Fruit fly (Drosophila melanogaster) whole organism, adult: ENCODE results near the gene CG14312.

Source experiments
- CG11617 ChIP-seq: fragments of 200-800 bp; sonication (Bioruptor generic); optimal IDR thresholded peaks from 2 replicates; lab custom pipeline; 2017; ENCODE audit warnings: mild to moderate bottlenecking, missing biosample characterization, missing genetic modification reagents, missing genetic modification characterization
- CG14711 ChIP-seq: fragments of 200-800 bp; sonication (Bioruptor generic); optimal IDR thresholded peaks from 2 replicates; lab custom pipeline; 2018; ENCODE audit warnings: missing biosample characterization, mild to moderate bottlenecking, missing genetic modification characterization, moderate library complexity
- CG5204 ChIP-seq: fragments of 200-800 bp; sonication (Bioruptor generic); optimal IDR thresholded peaks from 2 replicates; lab custom pipeline; 2016; ENCODE audit warnings: missing biosample characterization, missing genetic modification characterization
- CG7101 ChIP-seq: fragments of 200-800 bp; sonication (Bioruptor generic); optimal IDR thresholded peaks from 2 replicates; lab custom pipeline; 2018; ENCODE audit warnings: missing biosample characterization, mild to moderate bottlenecking, missing genetic modification characterization, moderate library complexity
- Hr96 ChIP-seq: fragments of 200-800 bp; sonication (Bioruptor generic); optimal IDR thresholded peaks from 2 replicates; lab custom pipeline; 2016; ENCODE audit warnings: missing biosample characterization, missing genetic modification characterization
- Mnt ChIP-seq: fragments of 200-800 bp; sonication (Bioruptor generic); optimal IDR thresholded peaks from 2 replicates; lab custom pipeline; 2016; ENCODE audit warnings: missing biosample characterization, mild to moderate bottlenecking, missing genetic modification characterization
- cic ChIP-seq: fragments of 200-800 bp; sonication (Bioruptor generic); optimal IDR thresholded peaks from 2 replicates; lab custom pipeline; 2017; ENCODE audit warnings: missing biosample characterization, mild to moderate bottlenecking, missing genetic modification characterization, moderate library complexity
- cnc ChIP-seq, 2 experiments: fragments of >200 bp; optimal IDR thresholded peaks; 2 replicates each; lab custom pipeline; 2017
- kay ChIP-seq: fragments of 200-800 bp; sonication (Bioruptor generic); peaks from one replicate; lab custom pipeline; 2016; ENCODE audit warnings: missing biosample characterization, missing genetic modification characterization, borderline replicate concordance
- toe ChIP-seq: fragments of 200-800 bp; sonication (Bioruptor generic); optimal IDR thresholded peaks from 2 replicates; lab custom pipeline; 2016; ENCODE audit warnings: missing biosample characterization, missing genetic modification characterization

DNA sequence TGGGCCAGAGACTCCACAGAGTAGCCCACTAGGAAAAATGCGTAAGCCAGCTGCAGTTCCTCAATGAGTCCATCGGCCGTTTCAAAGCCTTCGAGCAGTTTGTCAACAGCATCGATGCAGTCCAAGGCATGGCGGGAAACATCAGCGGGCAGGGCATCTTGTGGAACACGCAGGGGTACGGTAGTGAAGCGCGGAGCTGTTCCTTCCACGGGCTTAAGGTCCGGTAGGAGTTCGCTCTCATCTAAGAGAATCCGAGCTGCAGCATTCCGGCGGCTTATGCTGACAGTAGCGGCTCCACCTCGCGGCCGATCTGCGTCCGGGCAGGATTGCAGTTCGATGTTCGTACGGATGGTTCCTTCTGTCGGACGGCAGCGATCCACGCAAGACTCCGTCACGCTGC is 31.5 kb downstream of the CG14312 start:
- TF ChIP-seq CG5204 (no peak), kay (no peak), Mnt (no peak), CG11617 (GFP tag; lab: Kevin White, UChicago) (no peak), Hr96 (no peak), cnc (optimal IDR thresholded peaks at IDR 0.05; lab: Kevin White, UChicago) (no peak), CG7101 (no peak), cic (GFP tag; lab: Kevin White, UChicago) (no peak), CG14711 (tag; lab: Kevin White, UChicago) (no peak), toe (no peak)
